Worm (Caenorhabditis elegans) whole organism, L1 larva: ENCODE data around the gene znf-593.

Experiments used
- C16A3.4 ChIP-seq: fragments of 150-350 bp; optimal IDR thresholded peaks from 2 replicates; lab custom pipeline; 2014; ENCODE audit warnings: missing biosample characterization, missing genetic modification characterization
- C34B4.2 ChIP-seq: sonication (generic microtip); optimal IDR thresholded peaks from 2 replicates; lab custom pipeline; 2017; ENCODE audit warnings: mild to moderate bottlenecking, missing genetic modification characterization, missing compliant biosample characterization
- Y116A8C.19 ChIP-seq: sonication (generic microtip); optimal IDR thresholded peaks from 2 replicates; lab custom pipeline; 2016; ENCODE audit warnings: missing compliant biosample characterization, missing genetic modification characterization, borderline replicate concordance
- aha-1 ChIP-seq: fragments of 150-350 bp; optimal IDR thresholded peaks from 2 replicates; lab custom pipeline; 2014; ENCODE audit warnings: missing biosample characterization, missing genetic modification characterization
- aly-2 ChIP-seq: fragments of 150-350 bp; optimal IDR thresholded peaks from 2 replicates; lab custom pipeline; 2014; ENCODE audit warnings: missing biosample characterization, missing genetic modification characterization
- blmp-1 ChIP-seq: fragments of 150-350 bp; optimal IDR thresholded peaks from 2 replicates; lab custom pipeline; 2014; ENCODE audit warnings: missing biosample characterization, missing genetic modification characterization
- ceh-8 ChIP-seq: fragments of 200-800 bp; sonication (Bioruptor generic); optimal IDR thresholded peaks from 2 replicates; lab custom pipeline; 2018; ENCODE audit warnings: mild to moderate bottlenecking, missing genetic modification characterization, moderate library complexity, missing compliant biosample characterization
- efl-1 ChIP-seq, 4 experiments: fragments of 150-350 bp; optimal IDR thresholded peaks in 3 of 4; peaks in 1 of 4; 1 replicate in 1 of 4; 2 replicates in 3 of 4; lab custom pipeline; 2014; ENCODE audit warnings: missing biosample characterization in 2 of 4, missing genetic modification characterization in 2 of 4, missing genetic modification reagents in 2 of 4
- efl-3 ChIP-seq: fragments of 200-800 bp; sonication (Bioruptor generic); optimal IDR thresholded peaks from 2 replicates; lab custom pipeline; 2018; ENCODE audit warnings: mild to moderate bottlenecking, missing genetic modification characterization, missing compliant biosample characterization
- ets-5 ChIP-seq: fragments of 200-800 bp; sonication (Bioruptor generic); IDR thresholded peaks from 2 replicates; pipeline ENCODE4 v1.3.6; 2022; ENCODE audit warnings: missing genetic modification characterization, missing compliant biosample characterization
- fkh-10 ChIP-seq: sonication (generic microtip); optimal IDR thresholded peaks from 2 replicates; lab custom pipeline; 2017; ENCODE audit warnings: missing biosample characterization, missing genetic modification reagents, missing genetic modification characterization
- fos-1 ChIP-seq: fragments of 150-350 bp; optimal IDR thresholded peaks from 2 replicates; lab custom pipeline; 2014; ENCODE audit warnings: missing biosample characterization, missing genetic modification characterization
- isw-1 ChIP-seq: fragments of 200-800 bp; sonication (Bioruptor generic); IDR thresholded peaks from 2 replicates; pipeline ENCODE4 v1.3.6; 2022; ENCODE audit warnings: missing genetic modification characterization, missing compliant biosample characterization
- lin-14 ChIP-seq: fragments of 200-800 bp; sonication (Bioruptor generic); optimal IDR thresholded peaks from 2 replicates; lab custom pipeline; 2018; ENCODE audit warnings: mild to moderate bottlenecking, missing genetic modification characterization, moderate library complexity, missing compliant biosample characterization
- lin-15B ChIP-seq: fragments of 150-350 bp; sonication (generic microtip); optimal IDR thresholded peaks from 3 replicates; lab custom pipeline; 2014; ENCODE audit warnings: missing biosample characterization, missing genetic modification characterization
- lin-39 ChIP-seq: fragments of 150-350 bp; optimal IDR thresholded peaks from 2 replicates; lab custom pipeline; 2014; ENCODE audit warnings: missing biosample characterization, missing genetic modification reagents, missing genetic modification characterization
- mab-9 ChIP-seq: fragments of 200-800 bp; sonication (Bioruptor generic); IDR thresholded peaks from 2 replicates; pipeline ENCODE4 v1.3.6; 2022; ENCODE audit warnings: missing genetic modification reagents, missing genetic modification characterization, missing compliant biosample characterization
- mef-2 ChIP-seq: fragments of 150-350 bp; optimal IDR thresholded peaks from 2 replicates; lab custom pipeline; 2014; ENCODE audit warnings: missing biosample characterization, missing genetic modification characterization
- nhr-20 ChIP-seq: sonication (generic microtip); optimal IDR thresholded peaks from 2 replicates; lab custom pipeline; 2016; ENCODE audit warnings: mild to moderate bottlenecking, missing genetic modification characterization, missing compliant biosample characterization
- nhr-71 ChIP-seq: sonication (generic microtip); optimal IDR thresholded peaks from 2 replicates; lab custom pipeline; 2016; ENCODE audit warnings: mild to moderate bottlenecking, missing genetic modification characterization, moderate library complexity, missing compliant biosample characterization
- nhr-76 ChIP-seq: sonication (generic microtip); optimal IDR thresholded peaks from 2 replicates; lab custom pipeline; 2017; ENCODE audit warnings: missing biosample characterization, missing genetic modification characterization
- nhr-77 ChIP-seq: fragments of 150-350 bp; optimal IDR thresholded peaks from 2 replicates; lab custom pipeline; 2014; ENCODE audit warnings: missing biosample characterization, missing genetic modification characterization
- nhr-84 ChIP-seq: sonication (generic microtip); optimal IDR thresholded peaks from 2 replicates; lab custom pipeline; 2017; ENCODE audit warnings: missing biosample characterization, missing genetic modification characterization
- nhr-85 ChIP-seq: sonication (generic microtip); peaks from one replicate; lab custom pipeline; 2016; ENCODE audit warnings: missing genetic modification characterization, inconsistent platforms, missing compliant biosample characterization
- pag-3 ChIP-seq: sonication (generic microtip); optimal IDR thresholded peaks from 2 replicates; lab custom pipeline; 2017; ENCODE audit warnings: missing genetic modification characterization, mild to moderate bottlenecking, missing compliant biosample characterization, antibody characterized with exemption, borderline replicate concordance; ENCODE audit not compliant: insufficient read depth
- skn-1 ChIP-seq: fragments of 150-350 bp; optimal IDR thresholded peaks from 2 replicates; lab custom pipeline; 2014; ENCODE audit warnings: missing biosample characterization, missing genetic modification characterization
- snpc-4 ChIP-seq: fragments of 150-350 bp; optimal IDR thresholded peaks from 2 replicates; lab custom pipeline; 2014; ENCODE audit warnings: missing biosample characterization, missing genetic modification characterization
- tlp-1 ChIP-seq: fragments of 150-350 bp; optimal IDR thresholded peaks from 2 replicates; lab custom pipeline; 2014; ENCODE audit warnings: missing biosample characterization, missing genetic modification characterization
- unc-130 ChIP-seq: fragments of 150-350 bp; optimal IDR thresholded peaks from 2 replicates; lab custom pipeline; 2017; ENCODE audit warnings: missing biosample characterization, missing genetic modification characterization, inconsistent platforms
- unc-30 ChIP-seq: sonication (generic microtip); optimal IDR thresholded peaks from 2 replicates; lab custom pipeline; 2017; ENCODE audit warnings: missing biosample characterization, missing genetic modification characterization
- xbp-1 ChIP-seq: sonication (generic microtip); optimal IDR thresholded peaks from 2 replicates; lab custom pipeline; 2016; ENCODE audit warnings: missing genetic modification characterization, missing compliant biosample characterization
- zag-1 ChIP-seq: fragments of 150-350 bp; optimal IDR thresholded peaks from 2 replicates; lab custom pipeline; 2014; ENCODE audit warnings: missing biosample characterization, missing genetic modification characterization
- ztf-11 ChIP-seq, 2 experiments: sonication (generic microtip); optimal IDR thresholded peaks; 2 replicates each; lab custom pipeline; 2016 to 2017; ENCODE audit warnings: missing genetic modification characterization in 2 of 2, missing biosample characterization in 1 of 2, missing compliant biosample characterization in 1 of 2

znf-593 gene

DNA sequence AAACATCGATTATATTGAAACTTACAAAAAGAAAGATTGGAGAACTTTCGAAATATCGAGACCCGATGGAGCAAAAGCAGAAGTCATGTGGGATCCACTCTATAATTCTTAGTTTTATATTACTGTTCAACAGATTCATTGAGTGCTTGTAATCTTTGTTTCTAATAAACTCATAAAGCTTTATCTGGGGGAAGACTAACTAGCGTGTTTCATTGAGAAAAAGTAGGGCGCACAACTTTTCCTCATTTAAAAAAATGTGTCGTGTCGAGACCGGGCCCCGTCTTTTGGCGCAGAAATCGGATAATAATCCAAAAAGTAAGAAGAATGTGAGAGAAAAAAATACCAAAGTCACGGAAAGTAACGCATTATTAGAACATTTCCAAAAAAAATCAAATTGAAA is 8.7 kb downstream of the znf-593 start, which contains the start of gene faah-4:
TSS of gene faah-4 (minus strand) at position 101 of the 400 bp plus-strand sequence.
- TF ChIP-seq aha-1 (tag; lab: Kevin White, UChicago) (no peak), ets-5 (no peak), aly-2 (no peak)

DNA sequence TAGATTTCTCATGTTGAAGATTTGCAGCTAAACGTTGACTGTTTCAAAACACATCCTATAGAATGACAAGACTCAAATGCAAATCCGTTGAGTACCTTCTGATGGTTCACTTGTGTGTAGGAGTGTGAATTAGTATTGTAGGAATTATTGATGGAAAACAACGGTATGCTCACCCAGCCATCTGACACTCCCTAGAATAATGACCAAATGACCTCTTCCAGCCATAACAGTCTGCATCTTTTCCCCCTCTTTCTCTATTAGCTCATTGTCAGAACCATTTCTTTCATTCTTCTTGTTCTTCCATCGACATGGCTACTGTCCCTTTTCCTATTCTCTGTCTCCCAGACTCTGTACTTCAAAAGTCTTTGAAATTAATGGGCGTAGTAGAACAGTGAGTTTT is 9.9 kb downstream of the znf-593 start, which contains the start of gene fbxb-24:
TSS of gene fbxb-24 (plus strand) at position 301 of the 400 bp plus-strand sequence.
- no peak for TF ChIP-seq mef-2
- TF ChIP-seq zag-1 (tag; lab: Kevin White, UChicago) = no peak
- TF ChIP-seq pag-3 (tag; lab: Kevin White, UChicago) = no peak
- no peak for TF ChIP-seq tlp-1 (tag; lab: Kevin White, UChicago)
- no peak for TF ChIP-seq ets-5

DNA sequence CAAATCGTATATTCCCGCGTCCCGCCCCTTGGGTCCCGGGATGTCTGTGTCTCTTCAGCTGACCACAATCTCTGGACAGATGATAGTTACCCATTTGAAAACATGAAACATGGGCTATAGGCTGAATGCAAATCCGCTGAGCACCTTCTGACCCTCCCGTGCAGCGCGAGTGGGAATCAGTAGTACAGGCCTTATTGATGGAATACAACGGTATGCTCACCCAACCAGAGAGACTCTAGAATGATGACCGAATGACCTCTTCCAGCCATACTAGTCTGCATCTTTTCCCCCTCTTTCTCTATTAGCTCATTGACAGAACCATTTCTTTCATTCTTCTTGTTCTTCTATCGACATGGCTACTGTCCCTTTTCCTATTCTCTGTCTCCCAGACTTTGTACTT is 11.3 kb downstream of the znf-593 start, which contains the start of gene sdz-33:
TSS of gene sdz-33 (plus strand) at position 301 of the 400 bp plus-strand sequence.
- TF ChIP-seq lin-14 (no peak), C16A3.4 (no peak), fkh-10 (GFP tag; lab: Kevin White, UChicago) (no peak), isw-1 (GFP tag; lab: Robert Waterston, UW) (no peak), ztf-11 (tag; optimal IDR thresholded peaks at IDR 0.05; lab: Kevin White, UChicago) (no peak), nhr-84 (tag; lab: Kevin White, UChicago) (no peak), unc-30 (tag; lab: Kevin White, UChicago) (no peak), xbp-1 (tag; lab: Kevin White, UChicago) (no peak), lin-39 (tag; lab: Kevin White, UChicago) (no peak)

DNA sequence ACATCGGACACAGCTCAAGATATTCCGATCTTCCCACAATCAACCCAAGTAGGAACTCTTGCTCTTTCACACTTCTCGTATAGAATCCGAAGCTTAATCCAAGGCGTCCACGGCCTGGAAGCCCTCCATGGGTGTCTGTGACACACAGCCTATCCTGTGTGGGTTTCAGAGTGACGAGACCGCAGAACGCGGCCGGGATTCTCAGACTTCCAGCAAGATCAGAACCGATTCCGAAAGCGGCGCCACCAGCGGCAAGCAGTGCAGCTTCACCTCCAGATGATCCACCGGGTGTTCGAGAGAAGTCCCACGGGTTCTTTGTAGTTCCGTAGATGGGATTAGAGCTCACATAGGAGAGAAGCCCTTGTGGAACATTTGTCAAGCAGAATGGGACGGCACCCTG is 15.7 kb downstream of the znf-593 start:
- no peak for TF ChIP-seq aha-1 (tag; lab: Kevin White, UChicago)
- TF ChIP-seq fkh-10 (GFP tag; lab: Kevin White, UChicago) = no peak
- no peak for TF ChIP-seq nhr-76 (tag; lab: Kevin White, UChicago)

DNA sequence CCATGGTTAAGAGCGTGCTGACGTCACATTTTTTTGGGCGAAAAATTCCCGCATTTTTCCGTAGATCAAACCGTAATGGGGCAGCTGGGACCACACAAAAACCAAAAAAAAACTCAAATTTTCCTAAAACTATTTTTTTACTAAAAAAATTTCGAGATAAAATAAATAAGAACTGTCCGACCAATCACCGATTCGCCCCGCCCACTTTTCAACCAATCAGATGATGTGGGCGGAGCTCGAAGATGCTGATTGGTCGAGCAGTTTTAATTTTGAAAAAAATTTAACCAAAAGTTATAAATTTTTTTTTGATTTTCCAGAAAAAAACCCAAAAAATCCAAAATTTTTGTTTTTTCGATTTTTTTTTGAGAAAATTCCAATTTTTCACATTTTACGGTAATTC is 18.5 kb downstream of the znf-593 start:
- TF ChIP-seq blmp-1 (tag; lab: Kevin White, UChicago) = no peak
- TF ChIP-seq zag-1 (tag; lab: Kevin White, UChicago) = no peak
- no peak for TF ChIP-seq C34B4.2
- TF ChIP-seq efl-1 (optimal IDR thresholded peaks at IDR 0.05; lab: Kevin White, UChicago) = no peak
- no peak for TF ChIP-seq efl-1 (GFP tag; optimal IDR thresholded peaks at IDR 0.05 in 1 of 2; lab: Kevin White, UChicago)
- no peak for TF ChIP-seq pag-3 (tag; lab: Kevin White, UChicago)
- TF ChIP-seq nhr-77 = no peak
- TF ChIP-seq Y116A8C.19 (tag; lab: Kevin White, UChicago) = no peak
- TF ChIP-seq mab-9 = no peak
- TF ChIP-seq fos-1 (tag; lab: Kevin White, UChicago) = no peak
- TF ChIP-seq C16A3.4 = no peak
- no peak for TF ChIP-seq nhr-20 (tag; lab: Kevin White, UChicago)
- no peak for TF ChIP-seq snpc-4 (tag; lab: Kevin White, UChicago)
- TF ChIP-seq lin-15B (tag; lab: Kevin White, UChicago) = no peak
- TF ChIP-seq lin-14 = no peak
- TF ChIP-seq skn-1 = no peak
- TF ChIP-seq nhr-71 (tag; lab: Kevin White, UChicago) = no peak
- no peak for TF ChIP-seq ceh-8 (GFP tag; lab: Kevin White, UChicago)
- TF ChIP-seq efl-3 (GFP tag; lab: Kevin White, UChicago) = no peak
- no peak for TF ChIP-seq nhr-85 (tag; lab: Kevin White, UChicago)

DNA sequence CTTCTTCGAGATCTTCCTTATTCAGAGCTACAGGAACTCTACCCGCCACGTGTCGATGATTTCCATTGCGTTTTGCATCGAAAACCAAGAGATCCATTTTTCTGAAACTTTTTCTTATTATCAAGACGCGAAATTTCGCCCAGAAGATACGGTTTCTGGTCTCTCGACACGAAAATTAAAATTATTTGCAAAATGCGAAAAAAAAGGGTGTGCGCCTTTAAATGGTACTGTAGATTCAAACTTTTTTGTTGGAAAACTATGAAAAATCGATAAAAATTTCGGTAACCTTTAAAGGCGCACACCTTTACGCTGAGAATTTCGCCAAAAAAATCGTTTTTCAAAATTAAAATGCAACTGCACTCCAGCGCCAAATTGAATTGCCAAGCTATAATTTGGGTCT is 20.4 kb downstream of the znf-593 start, which contains the start of gene tsen-2:
TSS of gene tsen-2 (minus strand) at position 101 of the 400 bp plus-strand sequence.
- TF ChIP-seq unc-130 (tag; lab: Kevin White, UChicago) = no peak
